Fruit fly (Drosophila melanogaster) whole organism, adult: Measurements from ENCODE around the gene mtTFB1.

ENCODE experiments used
- Crg-1 ChIP-seq: fragments of 200-800 bp; sonication (Bioruptor generic); optimal IDR thresholded peaks from 2 replicates; lab custom pipeline; 2016; ENCODE audit warnings: missing biosample characterization, missing genetic modification characterization
- kay ChIP-seq: fragments of 200-800 bp; sonication (Bioruptor generic); peaks from one replicate; lab custom pipeline; 2016; ENCODE audit warnings: missing biosample characterization, missing genetic modification characterization, borderline replicate concordance
- pad ChIP-seq: fragments of 200-800 bp; sonication (Bioruptor generic); optimal IDR thresholded peaks from 3 replicates; lab custom pipeline; 2017; ENCODE audit warnings: missing biosample characterization, missing genetic modification characterization, mild to moderate bottlenecking, moderate library complexity, missing genetic modification reagents

DNA sequence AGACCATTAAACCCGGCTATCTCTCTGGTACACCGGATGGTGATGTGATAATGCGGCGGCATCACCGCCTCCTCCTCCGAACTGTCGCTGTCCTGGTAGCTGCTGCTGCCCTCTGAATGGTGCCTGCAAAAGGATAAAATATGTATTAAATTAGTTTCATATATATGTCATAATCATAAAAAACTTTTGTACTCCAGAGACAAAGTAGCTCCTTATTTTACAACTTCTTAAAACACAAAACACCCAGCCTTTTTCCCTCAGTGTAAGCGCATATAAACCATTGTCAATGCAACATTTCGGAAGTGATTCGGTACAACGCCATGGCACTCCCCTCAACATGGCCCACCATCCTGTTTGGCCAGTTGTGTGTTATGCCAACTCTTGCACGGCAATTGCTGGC, 7.1 kb upstream of the mtTFB1 start:
- no peak for TF ChIP-seq Crg-1
- no peak for TF ChIP-seq pad (GFP tag; lab: Kevin White, UChicago)
- no peak for TF ChIP-seq kay (GFP tag; lab: Kevin White, UChicago)
